Fruit fly (Drosophila melanogaster) ovary, adult (tissue): ENCODE results near the gene CG6511.

Experiments used
- CG17801 ChIP-seq: fragments of 200-800 bp; optimal IDR thresholded peaks from 2 replicates; lab custom pipeline; 2019; ENCODE audit warnings: missing biosample characterization, mild to moderate bottlenecking, missing genetic modification characterization, moderate library complexity; ENCODE audit not compliant: partially characterized antibody

CG6511 gene

dm6 chr3L:8686646-8687045 is 34.5 kb upstream of the CG6511 start:
- TF ChIP-seq CG17801, result no peak

dm6 chr3L:8688694-8689291 is 32.3 kb upstream of the CG6511 start:
- peak; percentile 30 for TF ChIP-seq CG17801

- no peak for TF ChIP-seq CG17801
Measured at dm6 chr3L:8689675-8690074, 31.4 kb upstream of the CG6511 start.

DNA sequence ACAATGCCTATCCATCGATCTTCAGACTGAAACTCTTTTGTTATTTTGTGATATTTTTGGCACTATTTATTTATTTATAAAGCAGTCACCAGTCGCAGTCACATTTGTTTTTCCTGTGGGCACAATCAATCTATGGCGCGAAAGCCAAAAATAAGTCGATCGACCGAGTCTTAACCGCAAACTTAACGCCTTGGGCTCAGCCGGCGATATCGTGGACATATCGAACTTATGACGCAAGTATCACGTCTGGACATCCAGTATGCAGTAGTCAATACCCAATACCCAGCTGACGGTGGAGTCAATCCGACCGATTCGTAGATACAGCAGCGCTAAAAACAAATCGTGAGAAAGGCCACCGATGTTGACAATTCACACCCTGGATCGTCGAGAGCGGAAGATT is 30.5 kb upstream of the CG6511 start:
- no peak for TF ChIP-seq CG17801

dm6 chr3L:8691891-8692874 is 28.9 kb upstream of the CG6511 start:
- TF ChIP-seq CG17801, result peak; percentile 70

- TF ChIP-seq CG17801, result no peak
Measured at dm6 chr3L:8693558-8694502, 27.3 kb upstream of the CG6511 start.

dm6 chr3L:8695959-8696358 is 25.2 kb upstream of the CG6511 start:
- TF ChIP-seq CG17801, result no peak

dm6 chr3L:8696487-8696954 is 24.6 kb upstream of the CG6511 start:
- peak; percentile 73 for TF ChIP-seq CG17801

DNA sequence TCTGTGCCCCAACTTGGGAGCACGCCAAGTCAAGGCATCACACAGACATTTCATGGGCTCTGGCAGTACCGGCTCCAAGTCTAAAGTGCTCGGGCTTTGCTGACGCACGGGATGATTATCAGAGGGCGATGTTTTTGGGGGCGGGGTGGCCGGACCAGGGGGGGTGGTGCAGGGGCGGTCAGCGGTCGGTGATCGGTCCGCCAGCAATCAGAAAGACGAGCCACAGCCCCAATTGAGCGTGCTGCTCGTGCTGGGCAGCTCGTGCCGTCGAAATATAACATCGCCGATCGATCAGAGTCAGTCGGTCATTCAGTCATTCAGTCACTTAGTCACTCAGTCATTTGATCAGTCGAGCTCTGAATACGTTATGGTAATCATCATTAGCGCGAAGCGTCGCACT is 23.3 kb upstream of the CG6511 start:
- peak; percentile 13 for TF ChIP-seq CG17801

DNA sequence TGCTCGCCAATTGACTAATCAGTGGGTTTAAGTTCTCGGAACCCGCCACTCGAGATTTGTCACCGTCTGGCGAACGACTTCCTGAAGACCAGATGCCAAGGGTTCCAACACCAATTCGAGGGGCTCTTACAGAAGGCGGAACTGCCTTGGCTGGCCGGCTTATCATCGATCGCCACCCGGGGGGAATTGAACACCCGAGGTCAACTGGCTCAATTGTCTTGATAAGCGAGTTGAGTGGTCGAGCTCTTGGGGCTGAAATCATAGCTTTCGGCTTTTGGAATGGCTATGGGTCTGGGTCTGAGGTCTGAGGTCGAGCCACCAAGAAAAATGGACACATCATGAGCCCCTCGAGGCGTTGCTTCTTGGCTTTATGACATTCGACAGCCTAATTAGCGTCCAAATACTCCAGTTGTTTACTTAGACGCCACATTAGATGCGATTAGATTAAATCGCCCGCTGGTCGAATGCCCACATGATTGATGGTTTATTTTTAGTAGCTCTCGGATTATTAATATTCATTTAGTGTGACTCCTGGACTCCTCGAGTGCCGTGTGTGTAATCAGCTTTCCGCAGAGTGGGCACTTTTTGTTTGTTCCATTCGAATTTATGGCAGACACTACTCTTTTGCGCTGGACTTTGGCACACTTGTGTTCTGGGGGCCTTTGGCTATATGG is 22.5 kb upstream of the CG6511 start:
- no peak for TF ChIP-seq CG17801

DNA sequence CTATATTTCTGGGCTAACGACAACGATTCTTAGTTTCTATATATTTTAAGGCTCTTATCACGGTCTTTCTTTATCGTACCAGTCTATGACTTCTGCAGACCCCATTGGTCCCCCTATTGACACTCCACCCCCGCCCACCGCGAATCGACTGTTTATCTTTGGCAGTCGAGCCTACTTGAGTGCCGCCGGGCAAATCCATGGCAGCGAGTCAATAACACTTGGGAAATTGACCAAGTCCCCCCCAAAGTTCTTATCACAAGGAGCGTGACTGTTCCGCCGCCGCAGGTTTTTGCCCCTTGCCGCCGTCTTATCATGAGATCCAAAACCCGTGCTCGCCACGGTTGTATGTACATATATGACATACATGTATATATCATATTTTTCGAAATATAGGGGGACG is 21.5 kb upstream of the CG6511 start:
- TF ChIP-seq CG17801, result no peak

- no peak for TF ChIP-seq CG17801
Measured at dm6 chr3L:8700054-8700642, 21.0 kb upstream of the CG6511 start.

- no peak for TF ChIP-seq CG17801
Measured at dm6 chr3L:8700643-8701208, 20.4 kb upstream of the CG6511 start.

dm6 chr3L:8701697-8702349 is 19.3 kb upstream of the CG6511 start:
- TF ChIP-seq CG17801, result no peak

- TF ChIP-seq CG17801, result no peak
Measured at dm6 chr3L:8702448-8702847, 18.7 kb upstream of the CG6511 start.
